Worm (Caenorhabditis elegans): ENCODE results near the gene tsp-6.

DNA sequence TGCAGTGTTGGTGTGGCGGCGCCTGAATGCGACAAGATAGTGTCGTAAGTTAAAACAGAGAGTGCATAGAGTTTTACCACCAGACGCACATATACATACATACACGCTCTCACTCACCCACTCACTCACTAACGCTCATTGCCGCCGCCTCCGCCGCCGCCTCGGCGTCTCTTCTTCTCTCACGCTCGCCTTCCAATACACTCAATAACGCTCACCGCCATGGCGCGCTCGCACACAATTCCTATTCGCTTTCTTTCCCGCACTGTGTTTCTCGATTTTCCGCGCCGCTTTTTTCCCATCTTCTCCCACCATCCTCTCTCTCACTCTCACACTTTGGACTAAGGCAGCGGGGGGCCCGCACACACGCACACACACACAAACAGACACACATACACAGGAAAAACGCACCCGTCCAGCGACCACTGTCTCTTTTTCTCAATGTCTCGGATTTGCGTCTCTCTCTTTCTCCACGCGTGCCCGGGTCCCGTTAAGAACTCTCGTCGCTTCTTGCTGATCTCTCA lies 32.2 kb downstream of the tsp-6 start, which contains the start of gene kin-29:
- TF ChIP-seq ceh-82 (tag; optimal IDR thresholded peaks at IDR 0.05) (no peak), aly-2 (tag; optimal IDR thresholded peaks at IDR 0.05) (no peak), ceh-16 (tag; optimal IDR thresholded peaks at IDR 0.05) (peak; percentile 28), fos-1 (tag; optimal IDR thresholded peaks at IDR 0.05) (peak; percentile 82), nhr-6 (tag; optimal IDR thresholded peaks at IDR 0.05) (peak; percentile 65), nhr-11 (tag; optimal IDR thresholded peaks at IDR 0.05) (no peak), ztf-1 (GFP tag; conservative IDR thresholded peaks at IDR 0.05) (0 out of 2 replicates have a peak, but pooled peaks have one; percentile 26), lin-39 (tag; optimal IDR thresholded peaks at IDR 0.05) (no peak), snpc-4 (tag; optimal IDR thresholded peaks at IDR 0.05) (peak; percentile 36), unc-39 (tag; optimal IDR thresholded peaks at IDR 0.05) (no peak), elt-3 (tag; optimal IDR thresholded peaks at IDR 0.05) (no peak), skn-1 (tag; optimal IDR thresholded peaks at IDR 0.05) (no peak)
